Fruit fly (Drosophila melanogaster): Measurements from ENCODE around the gene smid.

The smid gene

dm6 chr3L:7381359-7381976, at the start of gene smid, which contains the start of gene SMSr:
smid (plus strand) TSS chr3L:7381614.
SMSr (minus strand) TSS chr3L:7381474.
- TF ChIP-seq CG15710 (tag; optimal IDR thresholded peaks at IDR 0.05): peak; percentile 39
- TF ChIP-seq CG10348 (GFP tag; IDR thresholded peaks at IDR 0.05): no peak
- TF ChIP-seq CG34367 (tag; optimal IDR thresholded peaks at IDR 0.05): peak; percentile 10
- 0 out of 3 replicates have a peak, but pooled peaks have one; percentile 39 for TF ChIP-seq CG4496 (GFP tag; IDR thresholded peaks at IDR 0.05)
- peak; percentile 63 for TF ChIP-seq CG8159 (tag; optimal IDR thresholded peaks at IDR 0.05)
- TF ChIP-seq CG8301 (tag; optimal IDR thresholded peaks at IDR 0.05): no peak
- peak; percentile 48 for TF ChIP-seq Snoo (tag; optimal IDR thresholded peaks at IDR 0.05)
- peak; percentile 42 for TF ChIP-seq Pif1A (GFP tag; optimal IDR thresholded peaks at IDR 0.05)
- TF ChIP-seq CG9948 (tag; optimal IDR thresholded peaks at IDR 0.05): peak; percentile 52
- no peak for TF ChIP-seq CG14655 (GFP tag; optimal IDR thresholded peaks at IDR 0.05)
- peak; percentile 37 for TF ChIP-seq CG17806 (tag; optimal IDR thresholded peaks at IDR 0.05)

DNA sequence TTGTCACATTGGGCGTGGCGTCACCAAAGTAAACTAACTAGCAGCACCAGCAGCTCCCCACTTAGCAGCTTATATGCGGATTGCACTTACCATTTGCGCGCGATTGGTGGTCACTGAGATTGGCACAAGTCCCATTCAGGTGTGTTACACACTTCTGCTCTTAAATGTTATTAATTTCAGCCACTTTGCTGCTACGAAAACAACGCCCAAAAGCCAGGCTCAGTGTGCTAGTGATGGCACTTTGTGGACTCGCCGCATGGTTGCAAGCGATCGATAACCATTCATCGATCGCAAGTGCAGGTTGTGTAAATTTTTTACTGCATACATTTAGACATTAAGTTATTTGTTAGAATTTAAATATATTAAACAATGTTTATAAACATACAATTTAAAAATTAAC, 46.4 kb upstream of the smid start, which contains the start of the genes wrm1 and wrm2:
Gene wrm1, minus strand, starts transcription at position 237 of the 400 bp plus-strand sequence.
Gene wrm2, minus strand, starts transcription at position 237 of the 400 bp plus-strand sequence.
- no peak for TF ChIP-seq CG15710 (tag; optimal IDR thresholded peaks at IDR 0.05)
- TF ChIP-seq Pif1A (GFP tag; optimal IDR thresholded peaks at IDR 0.05): no peak
- TF ChIP-seq gl (tag; optimal IDR thresholded peaks at IDR 0.05): no peak
- TF ChIP-seq CG4496 (GFP tag; IDR thresholded peaks at IDR 0.05): 0 out of 3 replicates have a peak, but pooled peaks have one; percentile 16

DNA sequence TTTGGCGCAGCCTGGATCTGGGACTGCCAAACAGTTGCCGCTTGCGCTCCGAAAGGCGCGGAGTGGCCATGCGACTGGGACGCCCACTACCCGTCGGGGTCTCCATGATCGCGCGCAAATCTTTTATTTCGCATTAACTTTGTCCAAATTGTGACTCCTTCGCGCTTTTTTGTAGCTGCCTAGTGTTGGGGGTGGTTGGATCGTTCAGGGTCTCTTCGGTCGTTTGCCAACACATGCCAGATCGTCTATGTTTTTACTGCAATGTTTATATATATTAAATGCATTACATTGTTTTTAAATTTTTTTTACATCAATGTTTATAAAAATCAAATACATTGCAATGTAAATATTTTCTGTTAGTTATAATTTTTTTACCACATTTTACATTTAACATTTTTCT, 42.6 kb upstream of the smid start:
- TF ChIP-seq CG8301 (tag; optimal IDR thresholded peaks at IDR 0.05) (no peak), Pif1B (GFP tag; optimal IDR thresholded peaks at IDR 0.05) (no peak), CG10348 (GFP tag; IDR thresholded peaks at IDR 0.05) (no peak), fd96Ca (GFP tag; IDR thresholded peaks at IDR 0.05) (no peak), CG9948 (tag; optimal IDR thresholded peaks at IDR 0.05) (no peak), CG8159 (tag; optimal IDR thresholded peaks at IDR 0.05) (no peak), CG32121 (GFP tag; IDR thresholded peaks at IDR 0.05) (no peak), CG4496 (GFP tag; IDR thresholded peaks at IDR 0.05) (no peak), CG15710 (tag; optimal IDR thresholded peaks at IDR 0.05) (no peak), CG12605 (GFP tag; IDR thresholded peaks at IDR 0.05) (no peak), rn (GFP tag; IDR thresholded peaks at IDR 0.05) (no peak), gl (tag; optimal IDR thresholded peaks at IDR 0.05) (no peak), CG14655 (GFP tag; optimal IDR thresholded peaks at IDR 0.05) (no peak), CG17806 (tag; optimal IDR thresholded peaks at IDR 0.05) (no peak)

DNA sequence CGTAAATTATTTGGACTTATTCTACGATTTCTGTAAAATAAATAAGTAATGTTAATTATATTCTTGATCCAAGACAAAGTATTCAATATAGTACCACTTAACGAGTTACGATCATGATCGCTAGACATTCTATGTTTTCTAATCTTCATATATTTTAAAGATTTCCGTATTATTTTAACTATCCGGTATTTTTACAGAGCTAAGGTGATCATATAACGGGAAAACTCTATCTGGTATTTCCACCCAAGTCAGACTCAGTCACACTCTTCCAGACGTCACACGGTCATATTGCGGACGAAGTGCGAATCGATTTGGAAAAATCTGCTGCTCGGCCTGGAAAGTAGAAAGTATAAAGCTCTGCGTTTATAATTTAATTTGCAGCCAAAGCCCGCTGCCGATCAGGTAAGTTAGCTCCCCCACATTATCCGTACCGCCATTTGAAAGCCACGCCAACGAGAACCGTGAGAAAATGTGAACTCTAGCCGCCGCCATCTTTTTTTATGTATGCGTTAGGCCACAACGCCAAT, 42.1 kb upstream of the smid start, which contains the start of the genes lark and eco:
Gene lark, plus strand, starts transcription at position 51 of the 527 bp plus-strand sequence.
Gene eco, minus strand, starts transcription at position 125 of the 527 bp plus-strand sequence.
- no peak for TF ChIP-seq CG12605 (GFP tag; IDR thresholded peaks at IDR 0.05)
- no peak for TF ChIP-seq CG8159 (tag; optimal IDR thresholded peaks at IDR 0.05)
- TF ChIP-seq EcR (GFP tag; optimal IDR thresholded peaks at IDR 0.05): peak; percentile 18
- TF ChIP-seq CG15710 (tag; optimal IDR thresholded peaks at IDR 0.05): no peak
- TF ChIP-seq rn (GFP tag; IDR thresholded peaks at IDR 0.05): no peak
- 0 out of 3 replicates have a peak, but pooled peaks have one; percentile 9 for TF ChIP-seq CG4496 (GFP tag; IDR thresholded peaks at IDR 0.05)
- TF ChIP-seq fd96Ca (GFP tag; IDR thresholded peaks at IDR 0.05): no peak
- no peak for TF ChIP-seq CG14655 (GFP tag; optimal IDR thresholded peaks at IDR 0.05)
- peak; percentile 28 for TF ChIP-seq gl (tag; optimal IDR thresholded peaks at IDR 0.05)
- TF ChIP-seq CG34367 (tag; optimal IDR thresholded peaks at IDR 0.05): peak; percentile 14

DNA sequence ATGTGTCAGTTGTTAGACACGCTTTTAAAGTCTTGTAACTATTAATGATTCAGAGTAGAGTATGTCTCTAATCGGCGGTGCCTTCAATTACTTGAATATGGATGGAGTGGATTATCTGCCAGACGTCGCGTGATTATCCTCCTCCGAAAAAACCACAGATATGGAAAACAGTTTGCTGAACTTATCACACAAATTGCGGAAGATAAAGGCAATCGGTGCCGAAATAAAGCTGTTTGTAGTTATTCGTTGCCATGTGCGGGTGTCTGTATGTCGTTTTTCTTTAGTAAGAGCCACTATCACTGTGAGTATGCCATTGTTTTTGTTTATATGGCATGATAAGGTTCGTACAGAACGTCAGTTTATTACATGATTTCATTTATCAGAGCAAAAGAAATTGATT, 37.4 kb upstream of the smid start:
- no peak for TF ChIP-seq CG13204 (GFP tag; optimal IDR thresholded peaks at IDR 0.05)
- no peak for TF ChIP-seq CG12605 (GFP tag; IDR thresholded peaks at IDR 0.05)
- no peak for TF ChIP-seq CG9948 (tag; optimal IDR thresholded peaks at IDR 0.05)
- no peak for TF ChIP-seq CG17806 (tag; optimal IDR thresholded peaks at IDR 0.05)

DNA sequence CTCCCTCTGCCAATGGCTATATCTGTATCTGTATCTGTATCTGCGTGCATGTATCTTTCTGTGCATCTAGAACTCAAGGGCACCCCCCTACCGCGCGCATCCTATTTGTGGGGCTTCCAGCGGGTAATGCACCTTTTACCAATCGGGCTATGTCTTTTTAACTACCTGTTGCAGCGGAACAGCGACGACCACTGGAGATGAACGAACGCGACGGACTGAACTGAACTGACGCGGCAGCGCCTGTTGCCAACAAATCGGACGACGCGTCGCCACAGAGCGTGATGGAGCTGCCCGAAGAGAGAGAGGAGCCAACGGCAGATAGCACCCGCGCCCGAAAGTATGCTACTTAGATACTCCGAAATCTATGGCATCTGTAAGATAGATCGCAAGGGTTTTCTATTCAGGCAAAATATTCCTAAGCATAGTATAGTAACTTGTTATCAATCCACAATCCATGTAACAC, 36.4 kb upstream of the smid start, which contains the start of gene Cln7:
Gene Cln7, minus strand, starts transcription at position 219 of the 463 bp plus-strand sequence.
- TF ChIP-seq Pif1A (GFP tag; optimal IDR thresholded peaks at IDR 0.05) (no peak), CG14655 (GFP tag; optimal IDR thresholded peaks at IDR 0.05) (no peak), D1 (tag; optimal IDR thresholded peaks at IDR 0.05) (no peak), EcR (GFP tag; optimal IDR thresholded peaks at IDR 0.05) (peak; percentile 99), Ets98B (GFP tag; IDR thresholded peaks at IDR 0.05) (peak; percentile 89), Pif1B (GFP tag; optimal IDR thresholded peaks at IDR 0.05) (peak; percentile 66), CG9948 (tag; optimal IDR thresholded peaks at IDR 0.05) (no peak), Snoo (tag; optimal IDR thresholded peaks at IDR 0.05) (peak; percentile 62), fd96Ca (GFP tag; IDR thresholded peaks at IDR 0.05) (peak; percentile 76), CG17806 (tag; optimal IDR thresholded peaks at IDR 0.05) (no peak), CG12605 (GFP tag; IDR thresholded peaks at IDR 0.05) (peak; percentile 78), CG15710 (tag; optimal IDR thresholded peaks at IDR 0.05) (peak; percentile 26), CG8159 (tag; optimal IDR thresholded peaks at IDR 0.05) (peak; percentile 51), CG13204 (GFP tag; optimal IDR thresholded peaks at IDR 0.05) (peak; percentile 82), gl (tag; optimal IDR thresholded peaks at IDR 0.05) (peak; percentile 81), CG34367 (tag; optimal IDR thresholded peaks at IDR 0.05) (no peak), CG4496 (GFP tag; IDR thresholded peaks at IDR 0.05) (peak; percentile 80), CG32121 (GFP tag; IDR thresholded peaks at IDR 0.05) (peak; percentile 80)
